Worm (Caenorhabditis elegans): Measurements from ENCODE around the gene asb-1.

DNA sequence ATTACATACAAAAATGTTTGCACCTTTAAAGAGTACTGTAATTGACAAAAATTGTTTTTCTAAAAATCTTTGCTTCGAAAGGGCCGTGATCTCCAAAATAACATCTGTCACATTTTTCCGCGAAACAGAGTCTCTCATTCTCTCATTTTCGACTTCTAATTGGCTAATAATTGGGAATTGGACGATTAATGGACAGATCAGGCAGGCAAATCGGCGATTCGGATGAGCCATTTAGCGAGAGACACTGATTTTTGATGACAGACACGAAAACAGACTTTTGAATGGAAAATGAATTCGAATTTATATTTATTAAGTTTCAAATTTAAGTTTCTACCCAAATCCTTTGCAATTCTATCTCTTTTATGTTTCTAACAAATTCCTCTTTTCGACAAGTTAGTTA, 8.2 kb upstream of the asb-1 start:
- TF ChIP-seq unc-39 (tag; optimal IDR thresholded peaks at IDR 0.05), result no peak
- no peak for TF ChIP-seq ceh-16 (tag; optimal IDR thresholded peaks at IDR 0.05)
- no peak for TF ChIP-seq ztf-11 (tag; optimal IDR thresholded peaks at IDR 0.05)
- no peak for TF ChIP-seq nhr-11 (tag; optimal IDR thresholded peaks at IDR 0.05)

Data from whole organism, L2 larva.